Fruit fly (Drosophila melanogaster) whole organism, embryonic: ENCODE data around the gene CG17786.

Experiments used
- CG11456 ChIP-seq: fragments of 200-800 bp; sonication (Bioruptor generic); IDR thresholded peaks from 3 replicates; pipeline ENCODE4 v1.3.6; 2022; ENCODE audit warnings: missing biosample characterization, missing genetic modification characterization
- CG12659 ChIP-seq: fragments of 200-800 bp; sonication (Bioruptor generic); optimal IDR thresholded peaks from 3 replicates; lab custom pipeline; 2017; ENCODE audit warnings: mild to moderate bottlenecking, missing biosample characterization, missing genetic modification reagents, missing genetic modification characterization
- CG15514 ChIP-seq: fragments of 200-800 bp; sonication (Bioruptor generic); optimal IDR thresholded peaks from 3 replicates; lab custom pipeline; 2017; ENCODE audit warnings: missing biosample characterization, missing genetic modification characterization, mild to moderate bottlenecking, moderate library complexity, missing genetic modification reagents
- CG16815 ChIP-seq: fragments of 200-800 bp; sonication (Bioruptor generic); optimal IDR thresholded peaks from 3 replicates; lab custom pipeline; 2017; ENCODE audit warnings: missing biosample characterization, mild to moderate bottlenecking, missing genetic modification characterization
- CG17829 ChIP-seq: fragments of 200-800 bp; optimal IDR thresholded peaks from 2 replicates; lab custom pipeline; 2019; ENCODE audit warnings: missing biosample characterization, mild to moderate bottlenecking, missing genetic modification characterization, moderate library complexity
- CG18011 ChIP-seq: fragments of 200-800 bp; sonication (Bioruptor generic); optimal IDR thresholded peaks from 2 replicates; lab custom pipeline; 2017; ENCODE audit warnings: missing biosample characterization, missing genetic modification characterization, mild to moderate bottlenecking, moderate library complexity, missing genotype
- CG3726 ChIP-seq: fragments of 200-800 bp; sonication (Bioruptor generic); IDR thresholded peaks from 3 replicates; pipeline ENCODE4, ENCODE4 v1.3.6; 2022; ENCODE audit warnings: missing biosample characterization, missing genetic modification characterization
- CG4282 ChIP-seq: fragments of 200-800 bp; sonication (Bioruptor generic); optimal IDR thresholded peaks from 2 replicates; lab custom pipeline; 2016; ENCODE audit warnings: missing biosample characterization, missing genetic modification characterization
- CG4328 ChIP-seq: fragments of 200-800 bp; sonication (Bioruptor generic); optimal IDR thresholded peaks from 3 replicates; lab custom pipeline; 2017; ENCODE audit warnings: missing biosample characterization, missing genetic modification reagents, missing genetic modification characterization
- CG4360 ChIP-seq: fragments of 200-800 bp; sonication (Bioruptor generic); IDR thresholded peaks from 2 replicates; pipeline ENCODE4 v1.3.6; 2022; ENCODE audit warnings: missing biosample characterization, missing genetic modification characterization
- CG4854 ChIP-seq: fragments of 200-800 bp; sonication (Bioruptor generic); optimal IDR thresholded peaks from 2 replicates; lab custom pipeline; 2016; ENCODE audit warnings: missing biosample characterization, missing genetic modification characterization, inconsistent platforms
- CG9727 ChIP-seq: fragments of 200-800 bp; sonication (Bioruptor generic); optimal IDR thresholded peaks from 3 replicates; lab custom pipeline; 2017; ENCODE audit warnings: missing biosample characterization, mild to moderate bottlenecking, missing genetic modification characterization
- D19A ChIP-seq: fragments of 200-800 bp; optimal IDR thresholded peaks from 3 replicates; lab custom pipeline; 2019; ENCODE audit warnings: missing biosample characterization, mild to moderate bottlenecking, missing genetic modification characterization, moderate library complexity
- Dip3 ChIP-seq: fragments of 200-800 bp; sonication (Bioruptor generic); optimal IDR thresholded peaks from 3 replicates; lab custom pipeline; 2016; ENCODE audit warnings: missing biosample characterization, missing genetic modification characterization
- Gug ChIP-seq: fragments of 200-800 bp; sonication (Bioruptor generic); IDR thresholded peaks from 4 replicates; pipeline ENCODE4 v1.3.6; 2022; ENCODE audit warnings: missing biosample characterization, missing genetic modification characterization
- Mes4 ChIP-seq: fragments of 200-800 bp; sonication (Bioruptor generic); optimal IDR thresholded peaks from 2 replicates; lab custom pipeline; 2016; ENCODE audit warnings: missing biosample characterization, missing genetic modification characterization
- Neu2 ChIP-seq: fragments of 200-800 bp; sonication (Bioruptor generic); optimal IDR thresholded peaks from 3 replicates; lab custom pipeline; 2016; ENCODE audit warnings: missing biosample characterization, missing genetic modification characterization, borderline replicate concordance
- NfI ChIP-seq: fragments of 200-800 bp; sonication (Bioruptor generic); optimal IDR thresholded peaks from 3 replicates; lab custom pipeline; 2018; ENCODE audit warnings: missing biosample characterization, mild to moderate bottlenecking, missing genetic modification characterization, moderate library complexity
- Sry-δ ChIP-seq: fragments of 200-800 bp; sonication (Bioruptor generic); optimal IDR thresholded peaks from 2 replicates; lab custom pipeline; 2016; ENCODE audit warnings: missing biosample characterization, missing genetic modification characterization
- Ssrp ChIP-seq: fragments of 200-800 bp; sonication (Bioruptor generic); optimal IDR thresholded peaks from 2 replicates; lab custom pipeline; 2018; ENCODE audit warnings: missing biosample characterization, mild to moderate bottlenecking, missing genetic modification characterization, moderate library complexity
- TFAM ChIP-seq: fragments of 200-800 bp; sonication (Bioruptor generic); optimal IDR thresholded peaks from 2 replicates; lab custom pipeline; 2017; ENCODE audit warnings: missing biosample characterization, missing genetic modification characterization, inconsistent platforms
- Tbp ChIP-seq: fragments of >200 bp; optimal IDR thresholded peaks from 2 replicates; lab custom pipeline; 2018; ENCODE audit warnings: missing biosample characterization, missing genetic modification characterization
- Usf ChIP-seq: fragments of 200-800 bp; sonication (Bioruptor generic); optimal IDR thresholded peaks from 2 replicates; lab custom pipeline; 2017; ENCODE audit warnings: missing genotype, missing biosample characterization, missing genetic modification characterization
- YL-1 ChIP-seq: fragments of 200-800 bp; sonication (Bioruptor generic); optimal IDR thresholded peaks from 3 replicates; lab custom pipeline; 2017; ENCODE audit warnings: missing biosample characterization, mild to moderate bottlenecking, missing genetic modification characterization
- amos ChIP-seq: fragments of 200-800 bp; sonication (Bioruptor generic); IDR thresholded peaks from 2 replicates; pipeline ENCODE4 v1.3.6; 2022; ENCODE audit warnings: missing biosample characterization, missing genetic modification characterization; ENCODE audit not compliant: partially characterized antibody
- cg ChIP-seq: fragments of 200-800 bp; sonication (Bioruptor generic); optimal IDR thresholded peaks from 3 replicates; lab custom pipeline; 2019; ENCODE audit warnings: missing biosample characterization, mild to moderate bottlenecking, missing genetic modification characterization, moderate library complexity
- chinmo ChIP-seq: fragments of 200-800 bp; sonication (Bioruptor generic); IDR thresholded peaks from 4 replicates; pipeline ENCODE4 v1.3.6; 2022; ENCODE audit warnings: missing biosample characterization, missing genetic modification characterization; ENCODE audit not compliant: partially characterized antibody
- crp ChIP-seq, 2 experiments: fragments of 200-800 bp; sonication (Bioruptor generic); optimal IDR thresholded peaks; 2 replicates in 1 of 2; 3 replicates in 1 of 2; lab custom pipeline; 2017; ENCODE audit warnings: missing biosample characterization in 2 of 2, missing genetic modification characterization in 2 of 2, mild to moderate bottlenecking in 1 of 2, moderate library complexity in 1 of 2
- dan ChIP-seq: fragments of 200-800 bp; sonication (Bioruptor generic); IDR thresholded peaks from 2 replicates; pipeline ENCODE4 v1.3.6; 2022; ENCODE audit warnings: missing biosample characterization, missing genetic modification characterization
- dm ChIP-seq: fragments of 200-800 bp; sonication (Bioruptor generic); optimal IDR thresholded peaks from 3 replicates; lab custom pipeline; 2016; ENCODE audit warnings: missing biosample characterization, missing genetic modification characterization
- dysf ChIP-seq: fragments of 200-800 bp; sonication (Bioruptor generic); IDR thresholded peaks from 3 replicates; pipeline ENCODE4 v1.3.6; 2022; ENCODE audit warnings: missing biosample characterization, missing genetic modification characterization
- exex ChIP-seq: fragments of 200-800 bp; sonication (Bioruptor generic); optimal IDR thresholded peaks from 4 replicates; lab custom pipeline; 2018; ENCODE audit warnings: missing biosample characterization, mild to moderate bottlenecking, missing genetic modification characterization, moderate library complexity
- grn ChIP-seq: fragments of 200-800 bp; sonication (Bioruptor generic); optimal IDR thresholded peaks from 3 replicates; lab custom pipeline; 2017; ENCODE audit warnings: missing biosample characterization, missing genetic modification characterization
- pfk ChIP-seq: fragments of 200-800 bp; sonication (Bioruptor generic); optimal IDR thresholded peaks from 2 replicates; lab custom pipeline; 2018; ENCODE audit warnings: missing biosample characterization, mild to moderate bottlenecking, missing genetic modification characterization, moderate library complexity
- pho ChIP-seq: fragments of 200-800 bp; sonication (Bioruptor generic); optimal IDR thresholded peaks from 2 replicates; lab custom pipeline; 2016; ENCODE audit warnings: missing biosample characterization, missing genetic modification characterization
- prd ChIP-seq, 3 experiments: fragments of >200 bp in 2 of 3; fragments of 200-800 bp in 1 of 3; sonication (Bioruptor generic) in 1 of 3; optimal IDR thresholded peaks in 2 of 3; IDR thresholded peaks in 1 of 3; 2 replicates in 2 of 3; 3 replicates in 1 of 3; pipeline versions ENCODE4 v1.3.6 to Lab custom; 2017 to 2022; ENCODE audit warnings: missing biosample characterization in 1 of 3, missing genetic modification characterization in 1 of 3
- sc ChIP-seq, 3 experiments: fragments of >200 bp in 2 of 3; fragments of 200-800 bp in 1 of 3; sonication (Bioruptor generic) in 1 of 3; optimal IDR thresholded peaks; 2 replicates in 2 of 3; 3 replicates in 1 of 3; lab custom pipeline; 2017; ENCODE audit warnings: mild to moderate bottlenecking in 1 of 3, missing biosample characterization in 1 of 3, missing genetic modification characterization in 1 of 3, missing genetic modification reagents in 1 of 3
- sens ChIP-seq: fragments of 200-800 bp; sonication (Bioruptor generic); peaks from one replicate; lab custom pipeline; 2016; ENCODE audit warnings: missing biosample characterization, missing genetic modification characterization
- sim ChIP-seq: fragments of 200-800 bp; sonication (Bioruptor generic); IDR thresholded peaks from 2 replicates; pipeline ENCODE4 v1.3.6; 2022; ENCODE audit warnings: missing biosample characterization, missing genetic modification characterization
- slp2 ChIP-seq: fragments of 200-800 bp; sonication (Bioruptor generic); optimal IDR thresholded peaks from 2 replicates; lab custom pipeline; 2016; ENCODE audit warnings: missing biosample characterization, missing genetic modification characterization
- sqz ChIP-seq: fragments of 200-800 bp; sonication (Bioruptor generic); optimal IDR thresholded peaks from 3 replicates; lab custom pipeline; 2018; ENCODE audit warnings: missing biosample characterization, mild to moderate bottlenecking, missing genetic modification characterization
- stwl ChIP-seq: fragments of 200-800 bp; sonication (Bioruptor generic); optimal IDR thresholded peaks from 3 replicates; lab custom pipeline; 2018; ENCODE audit warnings: missing biosample characterization, mild to moderate bottlenecking, missing genetic modification characterization, moderate library complexity
- zen2 ChIP-seq: fragments of 200-800 bp; sonication (Bioruptor generic); IDR thresholded peaks from 3 replicates; pipeline ENCODE4 v1.3.6; 2022; ENCODE audit warnings: missing biosample characterization, missing genetic modification characterization; ENCODE audit not compliant: partially characterized antibody
- zfh1 ChIP-seq: fragments of 200-800 bp; sonication (Bioruptor generic); IDR thresholded peaks from 3 replicates; pipeline ENCODE4 v1.3.6; 2022; ENCODE audit warnings: missing biosample characterization, missing genetic modification characterization

The CG17786 gene

DNA sequence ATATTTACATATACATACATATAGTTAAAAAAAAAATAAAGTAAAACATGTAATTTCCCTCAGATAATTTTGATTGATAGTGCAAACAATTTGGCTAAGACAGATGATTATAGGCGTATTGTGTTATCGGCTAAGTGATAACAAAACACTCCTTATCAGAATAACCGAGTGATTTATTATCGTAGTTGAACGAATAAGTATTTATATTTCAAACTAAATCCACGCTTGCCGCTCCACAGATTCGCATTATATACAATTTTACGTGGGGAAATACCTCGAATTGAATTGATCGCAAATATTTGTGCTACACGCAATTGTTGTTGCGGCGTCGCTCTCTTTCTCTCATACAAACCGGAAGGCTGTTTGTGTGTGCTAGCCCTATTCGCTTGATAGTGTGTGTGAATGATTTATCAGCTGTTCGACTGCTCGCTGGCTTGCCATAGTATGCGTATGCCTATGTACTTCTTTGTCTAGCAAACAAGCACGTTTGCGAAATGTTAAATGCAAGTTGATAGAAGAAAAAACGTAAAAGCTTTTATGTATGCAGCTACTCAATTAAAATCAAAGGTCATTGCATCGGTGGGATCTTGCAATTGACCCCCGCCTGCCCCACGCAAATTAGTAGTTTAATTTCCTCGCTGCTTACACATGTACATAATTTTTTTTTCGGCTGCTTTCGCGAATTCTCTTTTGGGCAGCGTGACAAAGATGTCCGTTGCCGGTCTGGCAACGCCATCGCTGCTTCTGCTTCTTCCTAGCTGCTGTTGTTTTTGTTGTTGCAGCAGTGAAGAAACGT, 15.0 kb upstream of the CG17786 start (continued):
- TF ChIP-seq chinmo (GFP tag; lab: Robert Waterston, UW) (0 out of 4 replicates have a peak, but pooled peaks have one; percentile 28), NfI (GFP tag; lab: Kevin White, UChicago) (no peak), sqz (GFP tag; lab: Kevin White, UChicago) (no peak), CG4328 (GFP tag; lab: Kevin White, UChicago) (no peak), CG9727 (GFP tag; lab: Kevin White, UChicago) (peak; percentile 33), dm (GFP tag; lab: Kevin White, UChicago) (peak; percentile 67), TFAM (no peak), zen2 (no peak), grn (no peak), sim (no peak), crp (GFP tag; optimal IDR thresholded peaks at IDR 0.05; lab: Kevin White, UChicago) (peak in 1 of 2 experiments; percentile 72), amos (no peak; the same call in 1 of the 2 replicates), Dip3 (GFP tag; lab: Kevin White, UChicago) (no peak), Sry-δ (GFP tag; lab: Kevin White, UChicago) (peak; percentile 13), CG15514 (GFP tag; lab: Kevin White, UChicago) (peak; percentile 14), CG4360 (GFP tag; lab: Robert Waterston, UW) (peak; percentile 84), CG16815 (GFP tag; lab: Kevin White, UChicago) (no peak), CG12659 (GFP tag; lab: Kevin White, UChicago) (peak; percentile 18), dysf (GFP tag; lab: Robert Waterston, UW) (no peak), D19A (tag; lab: Kevin White, UChicago) (no peak), Gug (GFP tag; lab: Robert Waterston, UW) (peak; percentile 8; the same call in 1 of the 4 replicates), sens (peak; percentile 85), CG3726 (GFP tag; lab: Robert Waterston, UW) (no peak), sc (optimal IDR thresholded peaks at IDR 0.05; lab: Kevin White, UChicago) (no peak), sc (GFP tag; optimal IDR thresholded peaks at IDR 0.05; lab: Kevin White, UChicago) (no peak), Neu2 (GFP tag; lab: Kevin White, UChicago) (no peak), CG4854 (GFP tag; lab: Kevin White, UChicago) (no peak), stwl (tag; lab: Kevin White, UChicago) (peak; percentile 19), CG18011 (GFP tag; lab: Kevin White, UChicago) (no peak), YL-1 (GFP tag; lab: Kevin White, UChicago) (peak; percentile 74), CG11456 (no peak), prd (optimal IDR thresholded peaks at IDR 0.05; lab: Kevin White, UChicago) (no peak), prd (GFP tag; IDR thresholded peaks at IDR 0.05; lab: Robert Waterston, UW) (0 out of 3 replicates have a peak, but pooled peaks have one; percentile 12), zfh1 (GFP tag; lab: Robert Waterston, UW) (no peak), CG4282 (GFP tag; lab: Kevin White, UChicago) (no peak), exex (tag; lab: Kevin White, UChicago) (peak; percentile 56), pfk (GFP tag; lab: Kevin White, UChicago) (no peak), slp2 (GFP tag; lab: Kevin White, UChicago) (peak; percentile 8), dan (GFP tag; lab: Robert Waterston, UW) (no peak), pho (GFP tag; lab: Kevin White, UChicago) (peak; percentile 20), Tbp (GFP tag; lab: Kevin White, UChicago) (no peak), Ssrp (tag; lab: Kevin White, UChicago) (peak; percentile 16), cg (GFP tag; lab: Kevin White, UChicago) (peak; percentile 78), Mes4 (GFP tag; lab: Kevin White, UChicago) (no peak), Usf (GFP tag; lab: Kevin White, UChicago) (no peak), CG17829 (no peak)
